Worm (Caenorhabditis elegans): ENCODE results near the gene srh-169.

- no peak for TF ChIP-seq gmeb-2 (tag; optimal IDR thresholded peaks at IDR 0.05)
- TF ChIP-seq ceh-9 (tag; optimal IDR thresholded peaks at IDR 0.05): no peak
- no peak for TF ChIP-seq pha-4 (tag; optimal IDR thresholded peaks at IDR 0.05)
- TF ChIP-seq ets-4 (tag; optimal IDR thresholded peaks at IDR 0.05): no peak
- no peak for TF ChIP-seq ama-1 (optimal IDR thresholded peaks at IDR 0.05)
- no peak for TF ChIP-seq sox-2 (GFP tag; IDR thresholded peaks at IDR 0.05)
- TF ChIP-seq lim-6 (tag; optimal IDR thresholded peaks at IDR 0.05): no peak
- TF ChIP-seq ztf-16 (tag; optimal IDR thresholded peaks at IDR 0.05): no peak
- no peak for TF ChIP-seq dve-1 (tag; optimal IDR thresholded peaks at IDR 0.05)
- no peak for TF ChIP-seq npax-4 (tag; optimal IDR thresholded peaks at IDR 0.05)
- TF ChIP-seq pag-3 (tag; optimal IDR thresholded peaks at IDR 0.05; ENCODE audit: borderline replicate concordance): no peak
- no peak for TF ChIP-seq Y22D7AL.16 (tag; optimal IDR thresholded peaks at IDR 0.05)
- TF ChIP-seq dmd-4 (tag; optimal IDR thresholded peaks at IDR 0.05; ENCODE audit: borderline replicate concordance): no peak
- no peak for TF ChIP-seq F13H6.1 (tag; optimal IDR thresholded peaks at IDR 0.05)
These were observed 9.1 kb upstream of the srh-169 start for ce11 chrV:4038557-4038956.

Measured in whole organism, late embryonic.